Fruit fly (Drosophila melanogaster) S2 (cell line): ENCODE measurements around the gene PolI.

Source experiments
- CG8478 ChIP-seq: fragments of >200 bp; optimal IDR thresholded peaks from 2 replicates; lab custom pipeline; 2018
- CTCF ChIP-seq, 2 experiments: fragments of >200 bp; optimal IDR thresholded peaks; 2 replicates each; lab custom pipeline; 2018

- TF ChIP-seq CG8478 (lab: Kevin White, UChicago) (no peak), CTCF (optimal IDR thresholded peaks at IDR 0.05; lab: Kevin White, UChicago) (no peak)
Measured at dm6 chr3R:8284234-8284633, 50.9 kb downstream of the PolI start.
